Fruit fly (Drosophila melanogaster) whole organism, embryonic: Measurements from ENCODE around the gene CG12661.

Experiments used
- Asciz ChIP-seq: fragments of 200-800 bp; sonication (Bioruptor generic); optimal IDR thresholded peaks from 2 replicates; lab custom pipeline; 2017; ENCODE audit warnings: missing biosample characterization, mild to moderate bottlenecking, missing genetic modification characterization, missing genetic modification reagents
- C15 ChIP-seq: fragments of 200-800 bp; sonication (Bioruptor generic); IDR thresholded peaks from 3 replicates; pipeline ENCODE4 v1.3.6; 2022; ENCODE audit warnings: missing biosample characterization, missing genetic modification characterization
- CG10654 ChIP-seq: fragments of 200-800 bp; sonication (Bioruptor generic); optimal IDR thresholded peaks from 2 replicates; lab custom pipeline; 2016; ENCODE audit warnings: missing biosample characterization, missing genetic modification characterization
- CG10979 ChIP-seq: fragments of 200-800 bp; sonication (Bioruptor generic); optimal IDR thresholded peaks from 2 replicates; lab custom pipeline; 2018; ENCODE audit warnings: missing biosample characterization, mild to moderate bottlenecking, missing genetic modification characterization, moderate library complexity
- CG11560 ChIP-seq: fragments of 200-800 bp; sonication (Bioruptor generic); IDR thresholded peaks from 3 replicates; pipeline ENCODE4 v1.3.6; 2022; ENCODE audit warnings: missing biosample characterization, missing genetic modification characterization
- CG12219 ChIP-seq: fragments of 200-800 bp; sonication (Bioruptor generic); optimal IDR thresholded peaks from 3 replicates; lab custom pipeline; 2018; ENCODE audit warnings: missing biosample characterization, mild to moderate bottlenecking, missing genetic modification characterization
- CG13123 ChIP-seq: fragments of 200-800 bp; sonication (Bioruptor generic); optimal IDR thresholded peaks from 2 replicates; lab custom pipeline; 2016; ENCODE audit warnings: missing biosample characterization, missing genetic modification characterization
- CG13775 ChIP-seq: fragments of 200-800 bp; sonication (Bioruptor generic); optimal IDR thresholded peaks from 3 replicates; lab custom pipeline; 2017; ENCODE audit warnings: missing biosample characterization, mild to moderate bottlenecking, missing genetic modification characterization
- CG14050 ChIP-seq: fragments of 200-800 bp; sonication (Bioruptor generic); IDR thresholded peaks from 3 replicates; pipeline ENCODE4 v1.3.6; 2022; ENCODE audit warnings: missing biosample characterization, missing genetic modification characterization
- CG15479 ChIP-seq: fragments of 200-800 bp; sonication (Bioruptor generic); optimal IDR thresholded peaks from 3 replicates; lab custom pipeline; 2019; ENCODE audit warnings: missing biosample characterization, mild to moderate bottlenecking, missing genetic modification characterization, moderate library complexity
- CG15696 ChIP-seq: fragments of 200-800 bp; sonication (Bioruptor generic); optimal IDR thresholded peaks from 2 replicates; lab custom pipeline; 2019; ENCODE audit warnings: missing biosample characterization, mild to moderate bottlenecking, missing genetic modification characterization, moderate library complexity
- CG17186 ChIP-seq: fragments of 200-800 bp; sonication (Bioruptor generic); optimal IDR thresholded peaks from 3 replicates; lab custom pipeline; 2017; ENCODE audit warnings: missing biosample characterization, missing genetic modification reagents, missing genetic modification characterization
- CG17829 ChIP-seq: fragments of 200-800 bp; optimal IDR thresholded peaks from 2 replicates; lab custom pipeline; 2019; ENCODE audit warnings: missing biosample characterization, mild to moderate bottlenecking, missing genetic modification characterization, moderate library complexity
- CG18011 ChIP-seq: fragments of 200-800 bp; sonication (Bioruptor generic); optimal IDR thresholded peaks from 2 replicates; lab custom pipeline; 2017; ENCODE audit warnings: missing biosample characterization, missing genetic modification characterization, mild to moderate bottlenecking, moderate library complexity, missing genotype
- CG2116 ChIP-seq: fragments of 200-800 bp; sonication (Bioruptor generic); optimal IDR thresholded peaks from 3 replicates; lab custom pipeline; 2018; ENCODE audit warnings: missing biosample characterization, mild to moderate bottlenecking, missing genetic modification characterization
- CG2712 ChIP-seq: fragments of 200-800 bp; optimal IDR thresholded peaks from 3 replicates; lab custom pipeline; 2019; ENCODE audit warnings: missing biosample characterization, mild to moderate bottlenecking, missing genetic modification characterization, moderate library complexity
- CG30020 ChIP-seq: fragments of 200-800 bp; optimal IDR thresholded peaks from 2 replicates; lab custom pipeline; 2019; ENCODE audit warnings: missing biosample characterization, mild to moderate bottlenecking, missing genetic modification characterization, moderate library complexity
- CG30431 ChIP-seq: fragments of 200-800 bp; sonication (Bioruptor generic); optimal IDR thresholded peaks from 2 replicates; lab custom pipeline; 2017; ENCODE audit warnings: missing biosample characterization, missing genetic modification characterization
- CG32772 ChIP-seq: fragments of 200-800 bp; sonication (Bioruptor generic); IDR thresholded peaks from 2 replicates; pipeline ENCODE4 v1.3.6; 2022; ENCODE audit warnings: missing biosample characterization, missing genetic modification characterization
- CG33213 ChIP-seq: fragments of 200-800 bp; sonication (Bioruptor generic); optimal IDR thresholded peaks from 3 replicates; lab custom pipeline; 2016; ENCODE audit warnings: missing biosample characterization, missing genetic modification characterization
- CG3838 ChIP-seq: fragments of 200-800 bp; sonication (Bioruptor generic); optimal IDR thresholded peaks from 3 replicates; lab custom pipeline; 2016; ENCODE audit warnings: missing biosample characterization, missing genetic modification characterization
- CG43689 ChIP-seq: fragments of 200-800 bp; sonication (Bioruptor generic); IDR thresholded peaks from 2 replicates; pipeline ENCODE4 v1.3.6; 2022; ENCODE audit warnings: missing biosample characterization, missing genetic modification characterization
- CG4404 ChIP-seq: fragments of 200-800 bp; sonication (Bioruptor generic); IDR thresholded peaks from 2 replicates; pipeline ENCODE4 v1.3.6; 2022; ENCODE audit warnings: missing biosample characterization, missing genetic modification characterization
- CG7372 ChIP-seq: fragments of 200-800 bp; sonication (Bioruptor generic); IDR thresholded peaks from 2 replicates; pipeline ENCODE4 v1.3.6; 2022; ENCODE audit warnings: missing biosample characterization, missing genetic modification characterization
- CG7839 ChIP-seq: fragments of 200-800 bp; sonication (Bioruptor generic); optimal IDR thresholded peaks from 3 replicates; lab custom pipeline; 2018; ENCODE audit warnings: missing biosample characterization, mild to moderate bottlenecking, missing genetic modification characterization, moderate library complexity
- CG9215 ChIP-seq: fragments of 200-800 bp; sonication (Bioruptor generic); IDR thresholded peaks from 2 replicates; pipeline ENCODE4 v1.3.6; 2022; ENCODE audit warnings: missing biosample characterization, missing genetic modification characterization
- E2f2 ChIP-seq: fragments of 200-800 bp; sonication (Bioruptor generic); IDR thresholded peaks from 2 replicates; pipeline ENCODE4 v1.3.6; 2022; ENCODE audit warnings: missing biosample characterization, missing genetic modification characterization
- HLH54F ChIP-seq: fragments of 200-800 bp; sonication (Bioruptor generic); optimal IDR thresholded peaks from 3 replicates; lab custom pipeline; 2016; ENCODE audit warnings: missing biosample characterization, missing genetic modification characterization
- Nf-YA ChIP-seq: fragments of 200-800 bp; sonication (Bioruptor generic); IDR thresholded peaks from 2 replicates; pipeline ENCODE4 v1.3.6; 2022; ENCODE audit warnings: missing biosample characterization, missing genetic modification characterization
- Nf-YC ChIP-seq: fragments of 200-800 bp; optimal IDR thresholded peaks from 3 replicates; lab custom pipeline; 2019; ENCODE audit warnings: missing biosample characterization, mild to moderate bottlenecking, missing genetic modification characterization, moderate library complexity
- Ravus ChIP-seq: fragments of 200-800 bp; sonication (Bioruptor generic); IDR thresholded peaks from 2 replicates; pipeline ENCODE4 v1.3.6; 2022; ENCODE audit warnings: missing biosample characterization, missing genetic modification characterization
- Sin3A ChIP-seq: fragments of >200 bp; optimal IDR thresholded peaks from 2 replicates; lab custom pipeline; 2018
- Sry-β ChIP-seq: fragments of 200-800 bp; sonication (Bioruptor generic); optimal IDR thresholded peaks from 2 replicates; lab custom pipeline; 2018; ENCODE audit warnings: missing biosample characterization, mild to moderate bottlenecking, missing genetic modification characterization, moderate library complexity
- TFAM ChIP-seq: fragments of 200-800 bp; sonication (Bioruptor generic); optimal IDR thresholded peaks from 2 replicates; lab custom pipeline; 2017; ENCODE audit warnings: missing biosample characterization, missing genetic modification characterization, inconsistent platforms
- ash1 ChIP-seq: fragments of 200-800 bp; sonication (Bioruptor generic); optimal IDR thresholded peaks from 2 replicates; lab custom pipeline; 2018; ENCODE audit warnings: missing biosample characterization, mild to moderate bottlenecking, missing genetic modification characterization
- az2 ChIP-seq: fragments of 200-800 bp; sonication (Bioruptor generic); optimal IDR thresholded peaks from 3 replicates; lab custom pipeline; 2016; ENCODE audit warnings: missing biosample characterization, missing genetic modification characterization
- caup ChIP-seq: fragments of 200-800 bp; sonication (Bioruptor generic); optimal IDR thresholded peaks from 3 replicates; lab custom pipeline; 2017; ENCODE audit warnings: missing biosample characterization, mild to moderate bottlenecking, missing genetic modification characterization, moderate library complexity; ENCODE audit not compliant: severe bottlenecking
- ci ChIP-seq: fragments of 200-800 bp; sonication (Bioruptor generic); IDR thresholded peaks from 3 replicates; pipeline ENCODE4 v1.3.6; 2022; ENCODE audit warnings: missing biosample characterization, missing genetic modification characterization
- dmrt11E ChIP-seq: fragments of 200-800 bp; sonication (Bioruptor generic); optimal IDR thresholded peaks from 3 replicates; lab custom pipeline; 2018; ENCODE audit warnings: missing biosample characterization, mild to moderate bottlenecking, missing genetic modification characterization, moderate library complexity
- dysf ChIP-seq: fragments of 200-800 bp; sonication (Bioruptor generic); IDR thresholded peaks from 3 replicates; pipeline ENCODE4 v1.3.6; 2022; ENCODE audit warnings: missing biosample characterization, missing genetic modification characterization
- esg ChIP-seq: fragments of 200-800 bp; sonication (Bioruptor generic); conservative IDR thresholded peaks from 2 replicates; pipeline ENCODE4 v1.3.6; 2022; ENCODE audit warnings: missing biosample characterization, missing genetic modification characterization
- gsb-n ChIP-seq: fragments of 200-800 bp; sonication (Bioruptor generic); optimal IDR thresholded peaks from 3 replicates; lab custom pipeline; 2018; ENCODE audit warnings: missing biosample characterization, mild to moderate bottlenecking, missing genetic modification characterization
- insv ChIP-seq, 2 experiments: fragments of 200-800 bp; sonication (Bioruptor generic); optimal IDR thresholded peaks; 3 replicates each; lab custom pipeline; 2016 to 2018; ENCODE audit warnings: missing biosample characterization in 2 of 2, missing genetic modification characterization in 2 of 2
- mirr ChIP-seq: fragments of 200-800 bp; sonication (Bioruptor generic); optimal IDR thresholded peaks from 3 replicates; lab custom pipeline; 2018; ENCODE audit warnings: missing biosample characterization, mild to moderate bottlenecking, missing genetic modification characterization
- nerfin-1 ChIP-seq: fragments of 200-800 bp; sonication (Bioruptor generic); optimal IDR thresholded peaks from 3 replicates; lab custom pipeline; 2019; ENCODE audit warnings: missing biosample characterization, mild to moderate bottlenecking, missing genetic modification characterization, moderate library complexity
- pho ChIP-seq: fragments of 200-800 bp; sonication (Bioruptor generic); optimal IDR thresholded peaks from 2 replicates; lab custom pipeline; 2016; ENCODE audit warnings: missing biosample characterization, missing genetic modification characterization
- pnt ChIP-seq: fragments of 200-800 bp; sonication (Bioruptor generic); optimal IDR thresholded peaks from 3 replicates; lab custom pipeline; 2016; ENCODE audit warnings: missing biosample characterization, missing genetic modification characterization
- row ChIP-seq: fragments of 200-800 bp; sonication (Bioruptor generic); IDR thresholded peaks from 3 replicates; pipeline ENCODE4 v1.3.6; 2022; ENCODE audit warnings: missing biosample characterization, missing genetic modification characterization
- sr ChIP-seq: fragments of 200-800 bp; sonication (Bioruptor generic); IDR thresholded peaks from 3 replicates; pipeline ENCODE4 v1.3.6; 2022; ENCODE audit warnings: missing biosample characterization, missing genetic modification characterization
- toy ChIP-seq: fragments of 200-800 bp; sonication (Bioruptor generic); IDR thresholded peaks from 2 replicates; pipeline ENCODE4 v1.3.6; 2022; ENCODE audit warnings: missing biosample characterization, missing genetic modification characterization
- trem ChIP-seq: fragments of 200-800 bp; optimal IDR thresholded peaks from 3 replicates; lab custom pipeline; 2019; ENCODE audit warnings: missing biosample characterization, mild to moderate bottlenecking, missing genetic modification characterization, moderate library complexity

The CG12661 gene

dm6 chrX:8906805-8907546 is 16.5 kb downstream of the CG12661 start, which contains the start of gene rdgA (continued):
- TF ChIP-seq CG32772 (GFP tag; lab: Robert Waterston, UW) (no peak; the same call in 1 of the 2 replicates), CG12219 (GFP tag; lab: Kevin White, UChicago) (no peak), insv (GFP tag; optimal IDR thresholded peaks at IDR 0.05; lab: Kevin White, UChicago) (peak; percentile 71 to 96), CG11560 (tag; lab: Robert Waterston, UW) (no peak), CG15479 (GFP tag; lab: Kevin White, UChicago) (no peak), gsb-n (tag; lab: Kevin White, UChicago) (no peak), toy (GFP tag; lab: Robert Waterston, UW) (no peak), esg (0 out of 2 replicates have a peak, but pooled peaks have one; percentile 9), CG33213 (GFP tag; lab: Kevin White, UChicago) (no peak), Nf-YA (GFP tag; lab: Robert Waterston, UW) (peak; percentile 41; the same call in 1 of the 2 replicates), trem (tag; lab: Kevin White, UChicago) (no peak), CG17186 (no peak), CG18011 (GFP tag; lab: Kevin White, UChicago) (no peak), pnt (GFP tag; lab: Kevin White, UChicago) (no peak), row (GFP tag; lab: Robert Waterston, UW) (peak; percentile 88), HLH54F (GFP tag; lab: Kevin White, UChicago) (no peak), CG17829 (tag; lab: Kevin White, UChicago) (no peak), E2f2 (no peak; the same call in 1 of the 2 replicates), Nf-YC (tag; lab: Kevin White, UChicago) (peak; percentile 97), pho (no peak), CG30431 (GFP tag; lab: Kevin White, UChicago) (no peak), CG10654 (no peak), Sin3A (lab: Kevin White, UChicago) (no peak), CG2712 (tag; lab: Kevin White, UChicago) (no peak), CG2116 (GFP tag; lab: Kevin White, UChicago) (no peak), CG4404 (GFP tag; lab: Robert Waterston, UW) (0 out of 2 replicates have a peak, but pooled peaks have one; percentile 31), C15 (GFP tag; lab: Robert Waterston, UW) (no peak), TFAM (GFP tag; lab: Kevin White, UChicago) (no peak), Asciz (GFP tag; lab: Kevin White, UChicago) (no peak), CG30020 (tag; lab: Kevin White, UChicago) (no peak), az2 (GFP tag; lab: Kevin White, UChicago) (peak; percentile 7), sr (GFP tag; lab: Robert Waterston, UW) (no peak), caup (GFP tag; lab: Kevin White, UChicago) (no peak), CG15696 (tag; lab: Kevin White, UChicago) (no peak), mirr (GFP tag; lab: Kevin White, UChicago) (no peak), CG3838 (no peak), dysf (GFP tag; lab: Robert Waterston, UW) (no peak), CG13123 (no peak), dmrt11E (no peak), Ravus (GFP tag; lab: Robert Waterston, UW) (no peak), CG13775 (GFP tag; lab: Kevin White, UChicago) (no peak), nerfin-1 (tag; lab: Kevin White, UChicago) (no peak), Sry-β (GFP tag; lab: Kevin White, UChicago) (no peak), CG14050 (GFP tag; lab: Robert Waterston, UW) (no peak), CG9215 (peak; percentile 41; the same call in 1 of the 2 replicates), CG43689 (no peak), ash1 (no peak), CG10979 (tag; lab: Kevin White, UChicago) (no peak), CG7839 (tag; lab: Kevin White, UChicago) (no peak), CG7372 (GFP tag; lab: Robert Waterston, UW) (peak; percentile 29; the same call in 1 of the 2 replicates), ci (GFP tag; lab: Robert Waterston, UW) (peak; percentile 70; the same call in 2 of the 3 replicates)
